Fruit fly (Drosophila melanogaster): ENCODE data around the gene CG34251.

dm6 chr3L:17654668-17655050 is 16.8 kb upstream of the CG34251 start:
- TF ChIP-seq fru (GFP tag; optimal IDR thresholded peaks at IDR 0.05) (no peak), br (GFP tag; optimal IDR thresholded peaks at IDR 0.05) (no peak), CG9705 (GFP tag; optimal IDR thresholded peaks at IDR 0.05) (no peak), psq (GFP tag; optimal IDR thresholded peaks at IDR 0.05) (no peak), OdsH (GFP tag; optimal IDR thresholded peaks at IDR 0.05) (no peak), Hnf4 (GFP tag; optimal IDR thresholded peaks at IDR 0.05) (no peak), GATAd (GFP tag; optimal IDR thresholded peaks at IDR 0.05) (no peak), N (GFP tag; optimal IDR thresholded peaks at IDR 0.05) (no peak), lola (GFP tag; optimal IDR thresholded peaks at IDR 0.05) (no peak)

Measured in whole organism, wandering third instar larva.